Fruit fly (Drosophila melanogaster) whole organism, prepupa: ENCODE results near the gene CG8219.

Experiments used
- CG10669 ChIP-seq: fragments of 200-800 bp; sonication (Bioruptor generic); optimal IDR thresholded peaks from 3 replicates; lab custom pipeline; 2018; ENCODE audit warnings: missing biosample characterization, mild to moderate bottlenecking, missing genetic modification characterization, moderate library complexity
- CG11294 ChIP-seq: fragments of 200-800 bp; sonication (Bioruptor generic); IDR thresholded peaks from 2 replicates; pipeline ENCODE4 v1.3.6; 2022; ENCODE audit warnings: missing biosample characterization, missing genetic modification characterization
- CG32006 ChIP-seq: fragments of 200-800 bp; sonication (Bioruptor generic); optimal IDR thresholded peaks from 3 replicates; lab custom pipeline; 2017; ENCODE audit warnings: missing biosample characterization, mild to moderate bottlenecking, missing genetic modification characterization
- CG6854 ChIP-seq: fragments of 200-800 bp; sonication (Bioruptor generic); optimal IDR thresholded peaks from 2 replicates; lab custom pipeline; 2017; ENCODE audit warnings: missing biosample characterization, mild to moderate bottlenecking, missing genetic modification characterization
- CG8119 ChIP-seq: fragments of 200-800 bp; sonication (Bioruptor generic); IDR thresholded peaks from 3 replicates; pipeline ENCODE4 v1.3.6; 2022; ENCODE audit warnings: missing biosample characterization, missing genetic modification characterization
- CG8319 ChIP-seq: fragments of 200-800 bp; sonication (Bioruptor generic); optimal IDR thresholded peaks from 3 replicates; lab custom pipeline; 2016; ENCODE audit warnings: missing biosample characterization, missing genetic modification characterization
- CG9139 ChIP-seq: fragments of 200-800 bp; sonication (Bioruptor generic); optimal IDR thresholded peaks from 3 replicates; lab custom pipeline; 2017; ENCODE audit warnings: missing biosample characterization, mild to moderate bottlenecking, missing genetic modification characterization
- Ets21C ChIP-seq: fragments of 200-800 bp; sonication (Bioruptor generic); optimal IDR thresholded peaks from 3 replicates; lab custom pipeline; 2016; ENCODE audit warnings: missing biosample characterization, missing genetic modification characterization
- Sox14 ChIP-seq: fragments of 200-800 bp; sonication (Bioruptor generic); optimal IDR thresholded peaks from 3 replicates; lab custom pipeline; 2016; ENCODE audit warnings: missing biosample characterization, missing genetic modification characterization
- fd85E ChIP-seq: fragments of 200-800 bp; sonication (Bioruptor generic); optimal IDR thresholded peaks from 3 replicates; lab custom pipeline; 2016; ENCODE audit warnings: missing biosample characterization, missing genetic modification characterization
- vri ChIP-seq: fragments of 200-800 bp; sonication (Bioruptor generic); optimal IDR thresholded peaks from 3 replicates; lab custom pipeline; 2016; ENCODE audit warnings: missing biosample characterization, mild to moderate bottlenecking, missing genetic modification characterization

dm6 chr3L:6159863-6160262 lies 40.4 kb upstream of the CG8219 start:
- TF ChIP-seq CG8119 (no peak), vri (GFP tag; lab: Kevin White, UChicago) (no peak), Sox14 (GFP tag; lab: Kevin White, UChicago) (no peak), CG10669 (no peak), fd85E (GFP tag; lab: Kevin White, UChicago) (no peak), CG32006 (GFP tag; lab: Kevin White, UChicago) (no peak), CG6854 (GFP tag; lab: Kevin White, UChicago) (no peak), CG8319 (GFP tag; lab: Kevin White, UChicago) (no peak), CG11294 (no peak), CG9139 (GFP tag; lab: Kevin White, UChicago) (no peak), Ets21C (GFP tag; lab: Kevin White, UChicago) (no peak)
